Worm (Caenorhabditis elegans) whole organism, L4 larva: Measurements from ENCODE around the gene F59B1.4.

Source experiments
- R02D3.7 ChIP-seq: fragments of 150-350 bp; sonication (generic microtip); optimal IDR thresholded peaks from 3 replicates; lab custom pipeline; 2014; ENCODE audit warnings: missing biosample characterization, missing genetic modification characterization
- ZK337.2 ChIP-seq: fragments of 200-800 bp; sonication (Bioruptor generic); IDR thresholded peaks from 2 replicates; pipeline ENCODE4 v1.3.6; 2022; ENCODE audit warnings: missing genetic modification reagents, missing genetic modification characterization, missing compliant biosample characterization
- ceh-20 ChIP-seq: fragments of 200-800 bp; sonication (Bioruptor generic); IDR thresholded peaks from 2 replicates; pipeline ENCODE4 v1.3.6; 2022; ENCODE audit warnings: missing genetic modification reagents, missing genetic modification characterization, missing compliant biosample characterization
- dve-1 ChIP-seq: sonication (generic microtip); optimal IDR thresholded peaks from 2 replicates; lab custom pipeline; 2017; ENCODE audit warnings: antibody characterized with exemption, mild to moderate bottlenecking, missing genetic modification characterization, missing compliant biosample characterization; ENCODE audit not compliant: insufficient read depth
- hmg-1.1 ChIP-seq: fragments of 200-800 bp; sonication (Bioruptor generic); IDR thresholded peaks from 2 replicates; pipeline ENCODE4 v1.3.6; 2022; ENCODE audit warnings: missing genetic modification reagents, missing genetic modification characterization, missing compliant biosample characterization
- nhr-11 ChIP-seq: fragments of 150-350 bp; optimal IDR thresholded peaks from 2 replicates; lab custom pipeline; 2014; ENCODE audit warnings: missing biosample characterization, missing genetic modification characterization
- nhr-28 ChIP-seq: fragments of 150-350 bp; optimal IDR thresholded peaks from 2 replicates; lab custom pipeline; 2014; ENCODE audit warnings: missing biosample characterization, missing genetic modification characterization
- nhr-76 ChIP-seq: fragments of 150-350 bp; optimal IDR thresholded peaks from 2 replicates; lab custom pipeline; 2014; ENCODE audit warnings: missing biosample characterization, missing genetic modification characterization
- saeg-2 ChIP-seq: fragments of 200-800 bp; sonication (Bioruptor generic); IDR thresholded peaks from 2 replicates; pipeline ENCODE4 v1.3.6; 2022; ENCODE audit warnings: missing genetic modification reagents, missing genetic modification characterization, missing compliant biosample characterization
- tra-1 ChIP-seq: fragments of 200-800 bp; sonication (Bioruptor generic); IDR thresholded peaks from 2 replicates; pipeline ENCODE4 v1.3.6; 2022; ENCODE audit warnings: missing genetic modification reagents, missing genetic modification characterization, missing compliant biosample characterization
- unc-39 ChIP-seq: sonication (generic microtip); optimal IDR thresholded peaks from 2 replicates; lab custom pipeline; 2017; ENCODE audit warnings: missing biosample characterization, missing genetic modification characterization

ce11 chrV:3644193-3644693 lies 17.4 kb upstream of the F59B1.4 start, which contains the start of gene F59B1.8:
- TF ChIP-seq dve-1 (peak; percentile 97), R02D3.7 (tag; lab: Kevin White, UChicago) (no peak), nhr-28 (tag; lab: Kevin White, UChicago) (peak; percentile 100), hmg-1.1 (GFP tag; lab: Robert Waterston, UW) (no peak), nhr-76 (tag; lab: Kevin White, UChicago) (peak; percentile 60), unc-39 (tag; lab: Kevin White, UChicago) (no peak), saeg-2 (GFP tag; lab: Robert Waterston, UW) (0 out of 2 replicates have a peak, but pooled peaks have one; percentile 13), ZK337.2 (GFP tag; lab: Robert Waterston, UW) (no peak), ceh-20 (GFP tag; lab: Robert Waterston, UW) (no peak), nhr-11 (no peak), tra-1 (GFP tag; lab: Robert Waterston, UW) (peak; percentile 75)
